Worm (Caenorhabditis elegans): ENCODE results near the gene W07G1.1.

W07G1.1 gene

DNA sequence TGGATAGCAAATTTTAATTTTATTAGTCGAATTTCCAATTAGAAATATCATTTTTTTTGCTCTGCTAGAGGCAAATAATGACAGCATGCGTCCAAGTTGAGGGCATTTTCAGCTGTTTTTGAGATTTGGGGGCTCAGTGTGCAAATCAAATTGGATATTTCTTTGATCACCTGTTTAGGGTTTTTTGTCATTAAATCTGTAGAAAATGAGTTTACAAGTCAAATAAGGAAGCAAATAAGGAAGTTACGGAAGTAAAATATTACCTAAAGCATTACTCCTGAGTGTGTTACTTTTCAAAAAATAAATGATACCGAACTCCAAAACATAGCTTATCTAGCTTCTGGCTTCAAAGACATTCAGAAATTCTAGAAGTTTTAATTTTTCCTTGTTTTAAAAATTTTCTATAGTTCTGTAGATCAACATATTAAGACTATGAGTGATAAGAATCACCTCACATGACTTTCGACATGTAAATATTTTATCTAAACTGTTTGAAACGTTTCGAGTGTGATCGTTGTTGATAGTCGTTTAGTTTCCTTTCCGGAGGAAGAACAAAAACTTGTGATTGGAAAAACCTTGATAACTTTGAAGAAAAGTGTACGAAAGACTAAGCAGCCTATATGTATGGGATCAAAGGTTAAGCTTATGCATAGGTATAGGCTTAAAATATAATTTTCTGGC lies 40.5 kb upstream of the W07G1.1 start, which contains the start of gene sre-48:
Gene sre-48 (minus strand): TSS at position 51 of the 681 bp plus-strand sequence.
- TF ChIP-seq hlh-15 (tag; optimal IDR thresholded peaks at IDR 0.05), result no peak
- no peak for TF ChIP-seq pqm-1 (tag; optimal IDR thresholded peaks at IDR 0.05)
- no peak for TF ChIP-seq odd-2 (tag; optimal IDR thresholded peaks at IDR 0.05)
- no peak for TF ChIP-seq rnt-1 (tag; optimal IDR thresholded peaks at IDR 0.05)
- TF ChIP-seq C08G9.2 (tag; optimal IDR thresholded peaks at IDR 0.05), result no peak
- no peak for TF ChIP-seq nfya-1 (tag; optimal IDR thresholded peaks at IDR 0.05)
- no peak for TF ChIP-seq ttx-3 (tag; optimal IDR thresholded peaks at IDR 0.05)
- no peak for TF ChIP-seq sox-4 (tag; optimal IDR thresholded peaks at IDR 0.05)
- no peak for TF ChIP-seq zip-5 (tag; optimal IDR thresholded peaks at IDR 0.05)
- no peak for TF ChIP-seq dmd-4 (tag; optimal IDR thresholded peaks at IDR 0.05; ENCODE audit: borderline replicate concordance)
- TF ChIP-seq pha-4 (tag; optimal IDR thresholded peaks at IDR 0.05), result no peak
- no peak for TF ChIP-seq K02D7.2 (tag; optimal IDR thresholded peaks at IDR 0.05)
- no peak for TF ChIP-seq elt-4 (tag; optimal IDR thresholded peaks at IDR 0.05)
- TF ChIP-seq fkh-10 (GFP tag; optimal IDR thresholded peaks at IDR 0.05), result no peak
- TF ChIP-seq pag-3 (tag; optimal IDR thresholded peaks at IDR 0.05; ENCODE audit: borderline replicate concordance), result no peak
- no peak for TF ChIP-seq ceh-30 (tag; optimal IDR thresholded peaks at IDR 0.05)
- no peak for TF ChIP-seq ceh-34 (tag; optimal IDR thresholded peaks at IDR 0.05)
- no peak for TF ChIP-seq syd-9 (tag; optimal IDR thresholded peaks at IDR 0.05)

DNA sequence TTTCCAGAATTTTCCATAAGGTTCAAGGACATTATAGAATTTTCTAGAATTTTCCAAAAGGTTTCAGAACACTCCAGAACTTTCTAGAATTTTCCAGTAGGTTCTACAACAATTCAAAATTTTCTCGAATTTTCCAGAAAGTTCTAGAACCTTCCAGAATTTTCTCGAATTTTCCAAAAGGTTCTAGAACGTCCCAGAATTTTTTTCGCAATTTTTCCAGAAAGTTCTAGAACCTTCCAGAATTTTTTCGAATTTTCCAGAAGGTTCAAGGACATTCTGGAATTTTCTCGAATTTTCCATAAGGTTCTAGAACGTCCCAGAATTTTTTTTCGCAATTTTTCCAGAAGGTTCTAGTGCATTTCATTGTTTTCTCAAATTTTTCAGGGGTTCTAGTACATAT lies 38.3 kb upstream of the W07G1.1 start:
- TF ChIP-seq eyg-1 (tag; optimal IDR thresholded peaks at IDR 0.05) (no peak), ceh-2 (tag; optimal IDR thresholded peaks at IDR 0.05) (no peak), npax-4 (tag; optimal IDR thresholded peaks at IDR 0.05) (no peak), zip-5 (tag; optimal IDR thresholded peaks at IDR 0.05) (no peak), nfya-1 (tag; optimal IDR thresholded peaks at IDR 0.05) (no peak)

DNA sequence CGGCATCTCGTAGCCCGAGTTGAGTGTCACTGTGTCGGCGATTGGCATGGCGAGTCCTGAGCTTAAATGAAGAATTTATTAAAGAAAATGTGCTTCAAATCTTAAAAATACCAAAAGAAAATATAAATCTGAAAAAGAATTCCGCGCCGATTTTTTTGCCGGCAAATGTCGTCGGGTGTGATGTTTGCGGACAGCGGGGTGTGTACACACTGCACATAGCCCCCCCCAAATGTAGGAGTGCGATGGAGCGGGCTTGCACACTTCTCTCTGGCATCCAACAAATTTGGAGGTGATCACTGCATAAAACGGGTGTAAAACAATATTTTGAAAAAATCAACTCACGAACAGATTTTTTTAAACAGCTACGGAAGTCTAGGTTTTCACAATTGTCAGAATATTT lies 36.7 kb upstream of the W07G1.1 start, which contains the start of gene Y39G8B.2:
Gene Y39G8B.2 (minus strand): TSS at position 61 of the 400 bp plus-strand sequence.
- TF ChIP-seq fkh-10 (GFP tag; optimal IDR thresholded peaks at IDR 0.05) (no peak), ceh-14 (tag; optimal IDR thresholded peaks at IDR 0.05) (peak; percentile 55), unc-86 (tag; optimal IDR thresholded peaks at IDR 0.05) (peak; percentile 2), ceh-48 (tag; optimal IDR thresholded peaks at IDR 0.05) (peak; percentile 26), eyg-1 (tag; optimal IDR thresholded peaks at IDR 0.05) (peak; percentile 2), elt-2 (tag; optimal IDR thresholded peaks at IDR 0.05) (peak; percentile 59), hlh-15 (tag; optimal IDR thresholded peaks at IDR 0.05) (no peak), ama-1 (optimal IDR thresholded peaks at IDR 0.05) (no peak), pha-4 (tag; optimal IDR thresholded peaks at IDR 0.05) (no peak), C08G9.2 (tag; optimal IDR thresholded peaks at IDR 0.05) (peak; percentile 48), unc-42 (tag; optimal IDR thresholded peaks at IDR 0.05) (peak; percentile 57), sox-4 (tag; optimal IDR thresholded peaks at IDR 0.05) (peak; percentile 30), T23F11.4 (GFP tag; optimal IDR thresholded peaks at IDR 0.05) (no peak), dmd-4 (tag; optimal IDR thresholded peaks at IDR 0.05; ENCODE audit: borderline replicate concordance) (no peak), fax-1 (tag; optimal IDR thresholded peaks at IDR 0.05) (no peak), ceh-6 (GFP tag; optimal IDR thresholded peaks at IDR 0.05) (peak; percentile 34), ceh-45 (GFP tag; IDR thresholded peaks at IDR 0.05) (no peak), K09A11.1 (tag; optimal IDR thresholded peaks at IDR 0.05; ENCODE audit: insufficient read depth) (peak; percentile 33), lin-11 (tag; optimal IDR thresholded peaks at IDR 0.05) (peak; percentile 9), tbx-7 (tag; optimal IDR thresholded peaks at IDR 0.05) (no peak), ceh-22 (tag; optimal IDR thresholded peaks at IDR 0.05) (no peak), ttx-3 (tag; optimal IDR thresholded peaks at IDR 0.05) (no peak), syd-9 (tag; optimal IDR thresholded peaks at IDR 0.05) (peak; percentile 52), unc-3 (GFP tag; conservative IDR thresholded peaks at IDR 0.05) (no peak), unc-3 (tag; optimal IDR thresholded peaks at IDR 0.05) (no peak), C38D4.7 (GFP tag; optimal IDR thresholded peaks at IDR 0.05) (no peak), hlh-30 (tag; optimal IDR thresholded peaks at IDR 0.05; ENCODE audit: insufficient read depth) (peak; percentile 32), gmeb-2 (tag; optimal IDR thresholded peaks at IDR 0.05) (peak; percentile 20), sdc-2 (tag; optimal IDR thresholded peaks at IDR 0.05) (peak; percentile 9), ceh-2 (tag; optimal IDR thresholded peaks at IDR 0.05) (no peak), ahr-1 (tag; optimal IDR thresholded peaks at IDR 0.05) (no peak), ceh-18 (tag; optimal IDR thresholded peaks at IDR 0.05) (peak; percentile 65), nhr-232 (tag; optimal IDR thresholded peaks at IDR 0.05) (no peak), ceh-31 (tag; optimal IDR thresholded peaks at IDR 0.05) (peak; percentile 72), ztf-16 (tag; optimal IDR thresholded peaks at IDR 0.05) (peak; percentile 56), dve-1 (tag; optimal IDR thresholded peaks at IDR 0.05) (peak; percentile 59)
